Fruit fly (Drosophila melanogaster) Kc167 (cell line): ENCODE results near the gene CG3168.

Experiments
- h ChIP-seq: fragments of >200 bp; optimal IDR thresholded peaks from 3 replicates; lab custom pipeline; 2018; ENCODE audit warnings: missing external identifiers
- insv ChIP-seq: fragments of >200 bp; optimal IDR thresholded peaks from 3 replicates; lab custom pipeline; 2018; ENCODE audit warnings: missing external identifiers
- psq ChIP-seq: fragments of >200 bp; optimal IDR thresholded peaks from 2 replicates; lab custom pipeline; 2017; ENCODE audit warnings: missing external identifiers
- ttk ChIP-seq: sonication (Bioruptor generic); optimal IDR thresholded peaks from 2 replicates; lab custom pipeline; 2017; ENCODE audit warnings: missing external identifiers

- TF ChIP-seq h (lab: Kevin White, UChicago) (no peak), ttk (lab: Kevin White, UChicago) (no peak), psq (lab: Kevin White, UChicago) (no peak), insv (lab: Kevin White, UChicago) (no peak)
Measured at dm6 chrX:6719968-6720367, 19.8 kb downstream of the CG3168 start.
